Worm (Caenorhabditis elegans) whole organism, mixed stage, embryonic: ENCODE measurements around the gene daf-12.
A peak's percentile ranks its signal among the peaks of the same experiment; 100 is the strongest.

Experiments used
- M03D4.4 ChIP-seq: sonication (generic microtip); optimal IDR thresholded peaks from 2 replicates; lab custom pipeline; 2017; ENCODE audit warnings: mild to moderate bottlenecking, missing genetic modification characterization, missing compliant biosample characterization
- bed-3 ChIP-seq: fragments of 200-800 bp; sonication (Bioruptor generic); optimal IDR thresholded peaks from 3 replicates; lab custom pipeline; 2018; ENCODE audit warnings: mild to moderate bottlenecking, missing genetic modification characterization, moderate library complexity, missing compliant biosample characterization
- blmp-1 ChIP-seq: fragments of 150-350 bp; optimal IDR thresholded peaks from 2 replicates; lab custom pipeline; 2014; ENCODE audit warnings: missing biosample characterization, missing genetic modification characterization
- ceh-39 ChIP-seq: fragments of 150-350 bp; optimal IDR thresholded peaks from 2 replicates; lab custom pipeline; 2014; ENCODE audit warnings: missing biosample characterization, missing genetic modification characterization
- ceh-43 ChIP-seq: fragments of 200-800 bp; sonication (Bioruptor generic); optimal IDR thresholded peaks from 2 replicates; lab custom pipeline; 2018; ENCODE audit warnings: mild to moderate bottlenecking, missing genetic modification characterization, moderate library complexity, missing compliant biosample characterization
- ceh-83 ChIP-seq: fragments of 200-800 bp; sonication (Bioruptor generic); optimal IDR thresholded peaks from 2 replicates; lab custom pipeline; 2018; ENCODE audit warnings: mild to moderate bottlenecking, missing genetic modification characterization, missing compliant biosample characterization
- ces-1 ChIP-seq: fragments of 150-350 bp; optimal IDR thresholded peaks from 2 replicates; lab custom pipeline; 2014; ENCODE audit warnings: missing biosample characterization, missing genetic modification reagents, missing genetic modification characterization
- cnd-1 ChIP-seq: fragments of 200-800 bp; sonication (Bioruptor generic); optimal IDR thresholded peaks from 2 replicates; lab custom pipeline; 2018; ENCODE audit warnings: mild to moderate bottlenecking, missing genetic modification characterization, missing compliant biosample characterization
- drap-1 ChIP-seq: fragments of 200-800 bp; sonication (Bioruptor generic); optimal IDR thresholded peaks from 3 replicates; lab custom pipeline; 2018; ENCODE audit warnings: mild to moderate bottlenecking, missing genetic modification characterization, missing compliant biosample characterization
- elt-1 ChIP-seq: sonication (generic microtip); optimal IDR thresholded peaks from 2 replicates; lab custom pipeline; 2017; ENCODE audit warnings: missing genetic modification characterization, mild to moderate bottlenecking, missing compliant biosample characterization, antibody characterized with exemption, moderate library complexity, borderline replicate concordance; ENCODE audit not compliant: insufficient read depth
- elt-3 ChIP-seq: fragments of 150-350 bp; optimal IDR thresholded peaks from 2 replicates; lab custom pipeline; 2014; ENCODE audit warnings: missing biosample characterization, missing genetic modification characterization
- flh-1 ChIP-seq: fragments of 200-800 bp; sonication (Bioruptor generic); optimal IDR thresholded peaks from 2 replicates; lab custom pipeline; 2018; ENCODE audit warnings: mild to moderate bottlenecking, missing genetic modification characterization, moderate library complexity, missing compliant biosample characterization
- ham-2 ChIP-seq: fragments of 200-800 bp; sonication (Bioruptor generic); optimal IDR thresholded peaks from 2 replicates; lab custom pipeline; 2018; ENCODE audit warnings: mild to moderate bottlenecking, missing genetic modification characterization, missing compliant biosample characterization
- hlh-1 ChIP-seq: fragments of 150-350 bp; optimal IDR thresholded peaks from 2 replicates; lab custom pipeline; 2014; ENCODE audit warnings: missing biosample characterization, missing genetic modification reagents, missing genetic modification characterization
- lin-32 ChIP-seq: fragments of 200-800 bp; sonication (Bioruptor generic); optimal IDR thresholded peaks from 2 replicates; lab custom pipeline; 2018; ENCODE audit warnings: mild to moderate bottlenecking, missing genetic modification characterization, missing compliant biosample characterization
- lsy-2 ChIP-seq: fragments of 150-350 bp; optimal IDR thresholded peaks from 2 replicates; lab custom pipeline; 2014; ENCODE audit warnings: missing biosample characterization, missing genetic modification characterization
- mep-1 ChIP-seq: fragments of 150-350 bp; optimal IDR thresholded peaks from 2 replicates; lab custom pipeline; 2017; ENCODE audit warnings: missing biosample characterization, missing genetic modification reagents, missing genetic modification characterization, inconsistent platforms
- mls-2 ChIP-seq: sonication (generic microtip); optimal IDR thresholded peaks from 2 replicates; lab custom pipeline; 2016; ENCODE audit warnings: mild to moderate bottlenecking, missing genetic modification characterization, moderate library complexity, missing compliant biosample characterization
- nhr-2 ChIP-seq: fragments of 150-350 bp; optimal IDR thresholded peaks from 2 replicates; lab custom pipeline; 2014; ENCODE audit warnings: missing biosample characterization, missing genetic modification characterization
- nhr-237 ChIP-seq: fragments of 150-350 bp; optimal IDR thresholded peaks from 2 replicates; lab custom pipeline; 2014; ENCODE audit warnings: missing biosample characterization, missing genetic modification characterization
- pha-4 ChIP-seq: fragments of 150-350 bp; optimal IDR thresholded peaks from 2 replicates; lab custom pipeline; 2018; ENCODE audit warnings: missing biosample characterization, missing genetic modification reagents, missing genetic modification characterization
- sem-2 ChIP-seq: fragments of 200-800 bp; sonication (Bioruptor generic); optimal IDR thresholded peaks from 2 replicates; lab custom pipeline; 2018; ENCODE audit warnings: mild to moderate bottlenecking, missing genetic modification characterization, missing compliant biosample characterization
- sptf-1 ChIP-seq: sonication (generic microtip); optimal IDR thresholded peaks from 2 replicates; lab custom pipeline; 2017; ENCODE audit warnings: mild to moderate bottlenecking, missing genetic modification characterization, moderate library complexity, missing compliant biosample characterization
- tbx-8 ChIP-seq: fragments of 200-800 bp; sonication (Bioruptor generic); optimal IDR thresholded peaks from 2 replicates; lab custom pipeline; 2018; ENCODE audit warnings: mild to moderate bottlenecking, missing genetic modification characterization, moderate library complexity, missing compliant biosample characterization
- unc-120 ChIP-seq: sonication (generic microtip); optimal IDR thresholded peaks from 2 replicates; lab custom pipeline; 2017; ENCODE audit warnings: missing genetic modification characterization, missing compliant biosample characterization; ENCODE audit not compliant: poor library complexity, severe bottlenecking
- unc-39 ChIP-seq: fragments of 150-350 bp; optimal IDR thresholded peaks from 2 replicates; lab custom pipeline; 2014; ENCODE audit warnings: missing biosample characterization, missing genetic modification characterization
- unc-62 ChIP-seq: fragments of 150-350 bp; optimal IDR thresholded peaks from 2 replicates; lab custom pipeline; 2014; ENCODE audit warnings: missing biosample characterization, missing genetic modification reagents, missing genetic modification characterization
- zip-8 ChIP-seq: fragments of 150-350 bp; optimal IDR thresholded peaks from 2 replicates; lab custom pipeline; 2014; ENCODE audit warnings: missing biosample characterization, missing genetic modification characterization

daf-12 gene

DNA sequence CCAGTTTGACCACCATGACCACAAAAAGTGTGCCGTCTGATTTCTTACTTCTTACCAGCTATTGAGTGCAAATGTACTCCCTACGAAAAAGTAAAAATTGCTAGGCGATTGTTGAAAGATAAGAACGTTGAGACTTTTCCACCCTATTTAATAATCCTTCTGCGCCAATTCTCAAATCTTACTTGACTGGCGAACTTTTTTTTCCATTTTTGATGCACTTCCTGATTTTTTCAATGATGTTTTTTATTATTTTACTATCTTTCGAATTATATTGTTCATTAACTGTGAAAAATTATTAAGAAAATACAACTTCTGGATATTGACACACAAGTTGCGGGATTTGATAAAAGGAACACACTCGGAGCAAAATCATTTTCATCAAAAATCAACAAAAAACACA is at the start of gene daf-12:
Gene daf-12 (plus strand): TSS at position 301 of the 400 bp plus-strand sequence.
- TF ChIP-seq tbx-8 (no peak), unc-39 (tag; lab: Kevin White, UChicago) (no peak), pha-4 (tag; lab: Kevin White, UChicago) (no peak), nhr-2 (tag; lab: Kevin White, UChicago) (no peak), lsy-2 (tag; lab: Kevin White, UChicago) (no peak), blmp-1 (tag; lab: Kevin White, UChicago) (no peak), flh-1 (GFP tag; lab: Kevin White, UChicago) (no peak), ceh-43 (GFP tag; lab: Kevin White, UChicago) (no peak), hlh-1 (tag; lab: Kevin White, UChicago) (no peak), elt-3 (tag; lab: Kevin White, UChicago) (no peak), M03D4.4 (tag; lab: Kevin White, UChicago) (no peak), ces-1 (GFP tag; lab: Kevin White, UChicago) (no peak), ham-2 (no peak), nhr-237 (tag; lab: Kevin White, UChicago) (no peak), unc-120 (tag; lab: Kevin White, UChicago) (no peak), mep-1 (tag; lab: Kevin White, UChicago) (no peak), drap-1 (GFP tag; lab: Kevin White, UChicago) (no peak)

DNA sequence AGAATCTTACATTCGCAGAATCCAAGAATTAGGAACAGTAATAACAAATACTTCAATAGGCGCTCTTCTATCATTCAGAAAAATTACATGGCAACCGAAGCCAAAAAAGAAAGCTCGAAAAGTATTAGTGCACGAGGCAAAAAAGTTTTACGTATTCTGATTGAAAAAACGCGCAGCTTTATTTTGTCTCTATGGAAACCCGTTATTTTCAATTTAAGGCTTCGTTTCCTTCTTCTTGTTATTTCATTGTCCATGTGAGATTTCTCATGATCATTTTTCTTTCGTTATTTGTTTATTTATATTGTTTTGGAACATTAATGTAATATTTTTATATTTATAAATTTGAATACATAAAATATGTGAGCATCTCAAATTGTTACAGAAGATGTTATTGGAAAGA is 46.2 kb upstream of the daf-12 start, which contains the start of gene F57C7.4:
Gene F57C7.4 (minus strand): TSS at position 101 of the 400 bp plus-strand sequence.
- no peak for TF ChIP-seq elt-1 (tag; lab: Kevin White, UChicago)
- no peak for TF ChIP-seq tbx-8
- no peak for TF ChIP-seq ces-1 (GFP tag; lab: Kevin White, UChicago)
- TF ChIP-seq unc-39 (tag; lab: Kevin White, UChicago): no peak
- TF ChIP-seq ceh-43 (GFP tag; lab: Kevin White, UChicago): no peak
- no peak for TF ChIP-seq lsy-2 (tag; lab: Kevin White, UChicago)
- no peak for TF ChIP-seq sptf-1 (tag; lab: Kevin White, UChicago)
- TF ChIP-seq lin-32 (GFP tag; lab: Kevin White, UChicago): no peak

DNA sequence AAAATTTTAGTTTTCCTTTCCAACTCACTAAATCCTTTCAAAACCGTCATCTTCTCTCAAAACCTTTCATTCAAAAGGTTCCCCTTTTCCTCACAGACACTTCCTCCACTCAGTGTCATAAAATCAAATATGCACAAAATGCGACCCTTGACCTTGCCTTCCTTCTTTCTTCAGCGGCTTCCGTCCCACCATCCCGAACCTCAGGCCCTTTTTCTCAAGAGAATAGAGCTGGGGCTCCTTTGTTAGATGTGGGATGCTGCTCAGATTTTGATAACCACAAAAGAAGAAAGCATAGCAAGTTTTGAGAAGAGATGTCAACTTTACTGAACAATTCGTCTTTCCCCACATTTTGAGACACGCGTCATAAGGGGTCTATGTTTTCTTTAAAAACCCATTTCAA is 44.9 kb upstream of the daf-12 start:
- TF ChIP-seq blmp-1 (tag; lab: Kevin White, UChicago) (no peak), zip-8 (tag; lab: Kevin White, UChicago) (no peak), bed-3 (GFP tag; lab: Kevin White, UChicago) (no peak), lin-32 (GFP tag; lab: Kevin White, UChicago) (no peak), ceh-43 (GFP tag; lab: Kevin White, UChicago) (no peak), drap-1 (GFP tag; lab: Kevin White, UChicago) (no peak), mls-2 (tag; lab: Kevin White, UChicago) (no peak), elt-3 (tag; lab: Kevin White, UChicago) (no peak), nhr-2 (tag; lab: Kevin White, UChicago) (no peak), cnd-1 (tag; lab: Kevin White, UChicago) (no peak), hlh-1 (tag; lab: Kevin White, UChicago) (no peak), unc-39 (tag; lab: Kevin White, UChicago) (no peak), ceh-39 (tag; lab: Kevin White, UChicago) (no peak), M03D4.4 (tag; lab: Kevin White, UChicago) (no peak), unc-62 (GFP tag; lab: Kevin White, UChicago) (no peak)

DNA sequence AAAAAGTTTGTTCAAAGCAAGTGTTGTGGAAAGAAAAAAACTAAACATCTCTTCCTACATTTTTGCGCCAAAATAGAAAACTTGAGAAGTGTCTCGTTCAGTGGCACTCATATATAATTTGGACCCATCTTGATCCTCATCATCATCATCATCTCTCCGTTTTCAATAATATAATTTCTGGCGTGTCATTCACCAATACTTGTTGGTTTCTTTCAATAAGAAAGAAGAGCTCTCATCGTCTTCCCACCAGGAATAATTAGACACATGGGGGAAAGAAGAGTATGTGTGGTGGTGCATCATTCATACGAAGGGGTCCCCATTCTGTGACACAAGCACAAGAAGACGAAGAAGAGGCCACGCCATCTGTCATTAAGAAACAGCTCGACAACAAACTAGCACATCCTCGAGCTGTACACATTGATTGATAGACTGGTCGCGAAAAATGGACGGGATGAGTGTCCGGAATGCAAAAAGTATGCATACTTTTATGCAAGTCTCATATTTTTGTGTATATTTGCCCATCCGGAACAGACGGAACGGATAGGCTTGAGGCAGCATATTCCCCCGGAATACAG is 44.4 kb upstream of the daf-12 start:
- TF ChIP-seq ceh-83 (no peak), ceh-43 (GFP tag; lab: Kevin White, UChicago) (no peak), unc-62 (GFP tag; lab: Kevin White, UChicago) (peak; percentile 45), nhr-2 (tag; lab: Kevin White, UChicago) (no peak), ces-1 (GFP tag; lab: Kevin White, UChicago) (peak; percentile 87), cnd-1 (tag; lab: Kevin White, UChicago) (peak; percentile 76), elt-1 (tag; lab: Kevin White, UChicago) (no peak), drap-1 (GFP tag; lab: Kevin White, UChicago) (no peak), elt-3 (tag; lab: Kevin White, UChicago) (no peak), lin-32 (GFP tag; lab: Kevin White, UChicago) (peak; percentile 5)
- TF ChIP-seq, all 35 proteins: peak for 4

DNA sequence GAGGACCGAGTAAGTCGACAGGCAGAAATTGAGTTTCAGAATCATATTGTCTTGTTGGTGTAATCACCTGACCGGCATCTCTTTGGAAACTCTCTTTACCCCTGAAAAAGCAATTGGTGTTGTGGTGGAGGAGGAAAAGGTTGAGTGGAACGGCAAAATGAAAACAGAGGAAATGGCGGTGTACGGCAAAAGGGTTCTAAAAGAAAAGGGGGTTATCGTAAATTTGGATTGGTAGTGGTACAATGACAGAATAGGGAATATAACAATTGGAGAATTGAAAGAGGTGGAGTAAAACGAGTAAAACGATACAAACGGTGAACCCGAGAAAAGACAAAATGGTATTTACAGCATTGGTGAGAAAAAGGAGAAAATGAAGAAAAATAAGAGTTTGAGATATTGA is 42.5 kb upstream of the daf-12 start, which contains the start of gene sdn-1:
Gene sdn-1 (minus strand): TSS at position 101 of the 400 bp plus-strand sequence.
- TF ChIP-seq elt-1 (tag; lab: Kevin White, UChicago) (no peak), unc-62 (GFP tag; lab: Kevin White, UChicago) (no peak), nhr-237 (tag; lab: Kevin White, UChicago) (no peak), sem-2 (GFP tag; lab: Kevin White, UChicago) (no peak), mls-2 (tag; lab: Kevin White, UChicago) (no peak), unc-39 (tag; lab: Kevin White, UChicago) (no peak), nhr-2 (tag; lab: Kevin White, UChicago) (no peak), unc-120 (tag; lab: Kevin White, UChicago) (no peak), pha-4 (tag; lab: Kevin White, UChicago) (no peak), ham-2 (no peak), sptf-1 (tag; lab: Kevin White, UChicago) (no peak), M03D4.4 (tag; lab: Kevin White, UChicago) (no peak), cnd-1 (tag; lab: Kevin White, UChicago) (no peak), ceh-39 (tag; lab: Kevin White, UChicago) (no peak), mep-1 (tag; lab: Kevin White, UChicago) (no peak), hlh-1 (tag; lab: Kevin White, UChicago) (no peak), zip-8 (tag; lab: Kevin White, UChicago) (no peak)
